Fruit fly (Drosophila melanogaster) whole organism, embryonic: ENCODE measurements around the gene CG5071.
A peak's percentile ranks its signal among the peaks of the same experiment; 100 is the strongest.

ENCODE experiments used
- B-H2 ChIP-seq: fragments of 200-800 bp; sonication (Bioruptor generic); optimal IDR thresholded peaks from 2 replicates; lab custom pipeline; 2018; ENCODE audit warnings: missing biosample characterization, mild to moderate bottlenecking, missing genetic modification characterization
- C15 ChIP-seq: fragments of 200-800 bp; sonication (Bioruptor generic); IDR thresholded peaks from 3 replicates; pipeline ENCODE4 v1.3.6; 2022; ENCODE audit warnings: missing biosample characterization, missing genetic modification characterization
- CG10366 ChIP-seq: fragments of 200-800 bp; sonication (Bioruptor generic); IDR thresholded peaks from 2 replicates; pipeline ENCODE4 v1.3.6; 2022; ENCODE audit warnings: missing biosample characterization, missing genetic modification characterization
- CG10654 ChIP-seq: fragments of 200-800 bp; sonication (Bioruptor generic); optimal IDR thresholded peaks from 2 replicates; lab custom pipeline; 2016; ENCODE audit warnings: missing biosample characterization, missing genetic modification characterization
- CG12659 ChIP-seq: fragments of 200-800 bp; sonication (Bioruptor generic); optimal IDR thresholded peaks from 3 replicates; lab custom pipeline; 2017; ENCODE audit warnings: mild to moderate bottlenecking, missing biosample characterization, missing genetic modification reagents, missing genetic modification characterization
- CG17359 ChIP-seq: fragments of 200-800 bp; sonication (Bioruptor generic); optimal IDR thresholded peaks from 3 replicates; lab custom pipeline; 2018; ENCODE audit warnings: missing biosample characterization, mild to moderate bottlenecking, missing genetic modification characterization, moderate library complexity
- CG2120 ChIP-seq: fragments of 200-800 bp; sonication (Bioruptor generic); optimal IDR thresholded peaks from 3 replicates; lab custom pipeline; 2016; ENCODE audit warnings: missing biosample characterization, missing genetic modification characterization
- CG32532 ChIP-seq: fragments of 200-800 bp; sonication (Bioruptor generic); IDR thresholded peaks from 2 replicates; pipeline ENCODE4 v1.3.6; 2022; ENCODE audit warnings: missing biosample characterization, missing genetic modification characterization
- CG34376 ChIP-seq: fragments of 200-800 bp; sonication (Bioruptor generic); optimal IDR thresholded peaks from 2 replicates; lab custom pipeline; 2018; ENCODE audit warnings: missing biosample characterization, mild to moderate bottlenecking, missing genetic modification characterization
- CG6272 ChIP-seq: fragments of 200-800 bp; sonication (Bioruptor generic); IDR thresholded peaks from 2 replicates; pipeline ENCODE4 v1.3.6; 2022; ENCODE audit warnings: missing biosample characterization, missing genetic modification characterization
- CG8281 ChIP-seq: fragments of 200-800 bp; sonication (Bioruptor generic); optimal IDR thresholded peaks from 2 replicates; lab custom pipeline; 2018; ENCODE audit warnings: missing biosample characterization, mild to moderate bottlenecking, missing genetic modification characterization, moderate library complexity
- D19B ChIP-seq: fragments of 200-800 bp; sonication (Bioruptor generic); optimal IDR thresholded peaks from 2 replicates; lab custom pipeline; 2017; ENCODE audit warnings: missing biosample characterization, mild to moderate bottlenecking, missing genetic modification characterization
- Dbx ChIP-seq: fragments of 200-800 bp; sonication (Bioruptor generic); IDR thresholded peaks from 3 replicates; pipeline ENCODE4 v1.3.6; 2022; ENCODE audit warnings: missing biosample characterization, missing genetic modification characterization
- Dref ChIP-seq: fragments of 200-800 bp; sonication (Bioruptor generic); IDR thresholded peaks from 2 replicates; pipeline ENCODE4 v1.3.6; 2022; ENCODE audit warnings: missing biosample characterization, missing genetic modification characterization
- E2f2 ChIP-seq: fragments of 200-800 bp; sonication (Bioruptor generic); IDR thresholded peaks from 2 replicates; pipeline ENCODE4 v1.3.6; 2022; ENCODE audit warnings: missing biosample characterization, missing genetic modification characterization
- Gsc ChIP-seq: fragments of 200-800 bp; sonication (Bioruptor generic); IDR thresholded peaks from 2 replicates; pipeline ENCODE4 v1.3.6; 2022; ENCODE audit warnings: missing biosample characterization, missing genetic modification characterization
- HLH4C ChIP-seq: fragments of 200-800 bp; sonication (Bioruptor generic); IDR thresholded peaks from 3 replicates; pipeline ENCODE4 v1.3.6; 2022; ENCODE audit warnings: missing biosample characterization, missing genetic modification characterization; ENCODE audit not compliant: partially characterized antibody
- HmgZ ChIP-seq: fragments of 200-800 bp; sonication (Bioruptor generic); optimal IDR thresholded peaks from 2 replicates; lab custom pipeline; 2018; ENCODE audit warnings: missing biosample characterization, mild to moderate bottlenecking, missing genetic modification characterization
- Hmr ChIP-seq: fragments of 200-800 bp; sonication (Bioruptor generic); optimal IDR thresholded peaks from 3 replicates; lab custom pipeline; 2017; ENCODE audit warnings: mild to moderate bottlenecking, missing biosample characterization, missing genetic modification reagents, missing genetic modification characterization
- Jarid2 ChIP-seq: fragments of 200-800 bp; sonication (Bioruptor generic); optimal IDR thresholded peaks from 3 replicates; lab custom pipeline; 2017; ENCODE audit warnings: mild to moderate bottlenecking, missing biosample characterization, missing genetic modification reagents, missing genetic modification characterization
- Lim3 ChIP-seq: fragments of 200-800 bp; sonication (Bioruptor generic); IDR thresholded peaks from 2 replicates; pipeline ENCODE4 v1.3.6; 2022; ENCODE audit warnings: missing biosample characterization, missing genetic modification characterization
- NK7.1 ChIP-seq: fragments of 200-800 bp; sonication (Bioruptor generic); optimal IDR thresholded peaks from 3 replicates; lab custom pipeline; 2016; ENCODE audit warnings: missing biosample characterization, missing genetic modification characterization
- Pdp1 ChIP-seq, 2 experiments: fragments of 200-800 bp; sonication (Bioruptor generic); optimal IDR thresholded peaks; 3 replicates each; lab custom pipeline; 2016; ENCODE audit warnings: missing biosample characterization in 2 of 2, missing genetic modification characterization in 2 of 2, mild to moderate bottlenecking in 1 of 2, moderate library complexity in 1 of 2
- Trl ChIP-seq, 3 experiments: fragments of >200 bp in 2 of 3; fragments of 200-800 bp in 1 of 3; sonication (Bioruptor generic) in 1 of 3; optimal IDR thresholded peaks; 2 replicates in 1 of 3; 3 replicates in 2 of 3; lab custom pipeline; 2016 to 2017; ENCODE audit warnings: missing biosample characterization in 1 of 3, missing genetic modification characterization in 1 of 3
- Usf ChIP-seq: fragments of 200-800 bp; sonication (Bioruptor generic); optimal IDR thresholded peaks from 2 replicates; lab custom pipeline; 2017; ENCODE audit warnings: missing genotype, missing biosample characterization, missing genetic modification characterization
- ac ChIP-seq: fragments of 200-800 bp; sonication (Bioruptor generic); optimal IDR thresholded peaks from 3 replicates; lab custom pipeline; 2017; ENCODE audit warnings: missing biosample characterization, mild to moderate bottlenecking, missing genetic modification characterization
- amos ChIP-seq: fragments of 200-800 bp; sonication (Bioruptor generic); IDR thresholded peaks from 2 replicates; pipeline ENCODE4 v1.3.6; 2022; ENCODE audit warnings: missing biosample characterization, missing genetic modification characterization; ENCODE audit not compliant: partially characterized antibody
- ase ChIP-seq: fragments of 200-800 bp; sonication (Bioruptor generic); IDR thresholded peaks from 3 replicates; pipeline ENCODE4 v1.3.6; 2022; ENCODE audit warnings: missing biosample characterization, missing genetic modification characterization
- bbx ChIP-seq: fragments of 200-800 bp; sonication (Bioruptor generic); IDR thresholded peaks from 2 replicates; pipeline ENCODE4 v1.3.6; 2022; ENCODE audit warnings: missing biosample characterization, missing genetic modification characterization; ENCODE audit not compliant: partially characterized antibody
- chm ChIP-seq: fragments of 200-800 bp; sonication (Bioruptor generic); IDR thresholded peaks from 2 replicates; pipeline ENCODE4 v1.3.6; 2022; ENCODE audit warnings: missing biosample characterization, missing genetic modification characterization
- crc ChIP-seq: fragments of 200-800 bp; sonication (Bioruptor generic); optimal IDR thresholded peaks from 2 replicates; lab custom pipeline; 2016; ENCODE audit warnings: missing biosample characterization, missing genetic modification characterization
- cwo ChIP-seq: fragments of 200-800 bp; sonication (Bioruptor generic); optimal IDR thresholded peaks from 3 replicates; lab custom pipeline; 2017; ENCODE audit warnings: missing biosample characterization, missing genetic modification characterization, mild to moderate bottlenecking, moderate library complexity, missing genetic modification reagents
- da ChIP-seq: fragments of 200-800 bp; sonication (Bioruptor generic); optimal IDR thresholded peaks from 2 replicates; lab custom pipeline; 2016; ENCODE audit warnings: missing biosample characterization, missing genetic modification characterization
- dmrt11E ChIP-seq: fragments of 200-800 bp; sonication (Bioruptor generic); optimal IDR thresholded peaks from 3 replicates; lab custom pipeline; 2018; ENCODE audit warnings: missing biosample characterization, mild to moderate bottlenecking, missing genetic modification characterization, moderate library complexity
- ftz-f1 ChIP-seq: fragments of 200-800 bp; sonication (Bioruptor generic); optimal IDR thresholded peaks from 2 replicates; lab custom pipeline; 2016; ENCODE audit warnings: missing biosample characterization, missing genetic modification characterization
- gfzf ChIP-seq: fragments of 200-800 bp; sonication (Bioruptor generic); optimal IDR thresholded peaks from 2 replicates; lab custom pipeline; 2016; ENCODE audit warnings: missing biosample characterization, mild to moderate bottlenecking, missing genetic modification characterization, moderate library complexity
- hbn ChIP-seq: fragments of 200-800 bp; sonication (Bioruptor generic); IDR thresholded peaks from 2 replicates; pipeline ENCODE4 v1.3.6; 2022; ENCODE audit warnings: missing biosample characterization, missing genetic modification characterization; ENCODE audit not compliant: partially characterized antibody
- her ChIP-seq: fragments of 200-800 bp; sonication (Bioruptor generic); optimal IDR thresholded peaks from 2 replicates; lab custom pipeline; 2016; ENCODE audit warnings: missing biosample characterization, missing genetic modification characterization
- lilli ChIP-seq: fragments of 200-800 bp; sonication (Bioruptor generic); optimal IDR thresholded peaks from 3 replicates; lab custom pipeline; 2016; ENCODE audit warnings: missing biosample characterization, missing genetic modification characterization
- nom ChIP-seq: fragments of 200-800 bp; sonication (Bioruptor generic); optimal IDR thresholded peaks from 2 replicates; lab custom pipeline; 2017; ENCODE audit warnings: missing biosample characterization, missing genetic modification characterization, mild to moderate bottlenecking, moderate library complexity, missing genetic modification reagents
- phol ChIP-seq: fragments of 200-800 bp; sonication (Bioruptor generic); optimal IDR thresholded peaks from 3 replicates; lab custom pipeline; 2018; ENCODE audit warnings: missing biosample characterization, mild to moderate bottlenecking, missing genetic modification characterization, moderate library complexity
- scrt ChIP-seq: fragments of 200-800 bp; sonication (Bioruptor generic); optimal IDR thresholded peaks from 2 replicates; lab custom pipeline; 2018; ENCODE audit warnings: missing biosample characterization, mild to moderate bottlenecking, missing genetic modification characterization, moderate library complexity
- shn ChIP-seq: fragments of 200-800 bp; sonication (Bioruptor generic); optimal IDR thresholded peaks from 3 replicates; lab custom pipeline; 2016; ENCODE audit warnings: missing biosample characterization, missing genetic modification characterization
- tio ChIP-seq: fragments of 200-800 bp; sonication (Bioruptor generic); optimal IDR thresholded peaks from 2 replicates; lab custom pipeline; 2017; ENCODE audit warnings: missing biosample characterization, missing genetic modification characterization, inconsistent platforms
- tll ChIP-seq, 2 experiments: fragments of 200-800 bp in 1 of 2; fragments of >200 bp in 1 of 2; sonication (Bioruptor generic) in 1 of 2; optimal IDR thresholded peaks; 2 replicates each; lab custom pipeline; 2017 to 2019; ENCODE audit warnings: missing biosample characterization in 2 of 2, missing genetic modification characterization in 2 of 2, mild to moderate bottlenecking in 1 of 2, moderate library complexity in 1 of 2
- trh ChIP-seq: fragments of 200-800 bp; sonication (Bioruptor generic); optimal IDR thresholded peaks from 2 replicates; lab custom pipeline; 2016; ENCODE audit warnings: missing biosample characterization, missing genetic modification characterization
- tx ChIP-seq: fragments of 200-800 bp; sonication (Bioruptor generic); optimal IDR thresholded peaks from 2 replicates; lab custom pipeline; 2016; ENCODE audit warnings: missing biosample characterization, missing genetic modification characterization
- z ChIP-seq: fragments of 200-800 bp; sonication (Bioruptor generic); IDR thresholded peaks from 3 replicates; pipeline ENCODE4 v1.3.6; 2022; ENCODE audit warnings: missing biosample characterization, missing genetic modification characterization
- zf30C ChIP-seq: fragments of 200-800 bp; sonication (Bioruptor generic); optimal IDR thresholded peaks from 3 replicates; lab custom pipeline; 2018; ENCODE audit warnings: missing biosample characterization, mild to moderate bottlenecking, missing genetic modification characterization

Gene CG5071

DNA sequence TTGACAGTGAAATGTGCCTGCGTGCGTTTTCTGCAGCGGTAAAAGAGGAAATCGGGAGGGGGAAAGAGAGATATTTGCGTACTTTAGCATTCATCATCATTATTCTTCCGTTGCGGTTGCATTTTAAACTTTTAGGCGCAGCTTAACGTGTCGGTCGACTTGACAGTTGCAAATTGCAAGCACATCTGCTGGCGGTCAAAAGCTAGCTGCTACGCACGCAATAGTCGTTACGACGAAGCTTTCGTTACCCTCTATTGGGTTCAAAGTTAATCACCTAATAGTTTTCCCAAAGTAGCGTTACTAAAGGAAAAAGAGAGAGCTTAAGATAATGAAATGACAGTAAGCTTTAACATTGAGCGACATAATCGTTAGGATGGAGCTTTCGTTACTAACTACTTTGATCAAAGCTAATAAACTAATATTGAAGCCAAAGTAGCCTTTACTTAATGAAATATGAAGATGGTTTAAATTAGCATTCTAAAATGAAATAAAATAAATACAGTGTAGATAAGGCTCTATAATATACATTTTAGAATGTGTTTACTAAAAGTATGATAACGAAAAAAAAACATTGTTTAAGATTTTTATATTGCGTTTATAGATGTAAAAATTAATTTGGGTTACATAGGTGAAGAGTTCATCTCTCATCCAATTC is 34.0 kb downstream of the CG5071 start:
- TF ChIP-seq Dref (GFP tag; lab: Robert Waterston, UW) (no peak), CG34376 (no peak), ac (GFP tag; lab: Kevin White, UChicago) (no peak), CG8281 (tag; lab: Kevin White, UChicago) (no peak), CG2120 (GFP tag; lab: Kevin White, UChicago) (no peak), lilli (GFP tag; lab: Kevin White, UChicago) (no peak), scrt (GFP tag; lab: Kevin White, UChicago) (no peak), trh (no peak), bbx (GFP tag; lab: Robert Waterston, UW) (no peak), nom (GFP tag; lab: Kevin White, UChicago) (no peak), phol (no peak), Pdp1 (GFP tag; optimal IDR thresholded peaks at IDR 0.05; lab: Kevin White, UChicago) (peak in 1 of 2 experiments; percentile 71), D19B (no peak), ase (GFP tag; lab: Robert Waterston, UW) (no peak), CG32532 (GFP tag; lab: Robert Waterston, UW) (peak; percentile 36; the same call in 1 of the 2 replicates), crc (GFP tag; lab: Kevin White, UChicago) (no peak), z (GFP tag; lab: Robert Waterston, UW) (no peak), HmgZ (tag; lab: Kevin White, UChicago) (peak; percentile 68), Dbx (GFP tag; lab: Robert Waterston, UW) (no peak), chm (GFP tag; lab: Robert Waterston, UW) (no peak), CG10366 (no peak), dmrt11E (tag; lab: Kevin White, UChicago) (no peak), shn (GFP tag; lab: Kevin White, UChicago) (no peak), ftz-f1 (GFP tag; lab: Kevin White, UChicago) (no peak), HLH4C (GFP tag; lab: Robert Waterston, UW) (no peak), Hmr (GFP tag; lab: Kevin White, UChicago) (no peak), hbn (GFP tag; lab: Robert Waterston, UW) (no peak), zf30C (GFP tag; lab: Kevin White, UChicago) (no peak), amos (GFP tag; lab: Robert Waterston, UW) (peak; percentile 41; the same call in 1 of the 2 replicates), CG12659 (peak; percentile 18), Trl (optimal IDR thresholded peaks at IDR 0.05; lab: Kevin White, UChicago) (no peak), Trl (GFP tag; optimal IDR thresholded peaks at IDR 0.05; lab: Kevin White, UChicago) (no peak), Jarid2 (no peak), CG10654 (GFP tag; lab: Kevin White, UChicago) (no peak), her (GFP tag; lab: Kevin White, UChicago) (peak; percentile 69), CG6272 (GFP tag; lab: Robert Waterston, UW) (no peak), Usf (GFP tag; lab: Kevin White, UChicago) (no peak), Gsc (GFP tag; lab: Robert Waterston, UW) (no peak), gfzf (GFP tag; lab: Kevin White, UChicago) (peak; percentile 30), C15 (no peak), NK7.1 (GFP tag; lab: Kevin White, UChicago) (no peak), tio (no peak), CG17359 (tag; lab: Kevin White, UChicago) (no peak), B-H2 (GFP tag; lab: Kevin White, UChicago) (peak; percentile 56), E2f2 (peak; percentile 36; the same call in 1 of the 2 replicates), tx (GFP tag; lab: Kevin White, UChicago) (no peak), tll (GFP tag; optimal IDR thresholded peaks at IDR 0.05; lab: Kevin White, UChicago) (no peak), Lim3 (GFP tag; lab: Robert Waterston, UW) (no peak), cwo (GFP tag; lab: Kevin White, UChicago) (no peak), da (no peak)
